Worm (Caenorhabditis elegans): ENCODE measurements around the gene pho-11.

DNA sequence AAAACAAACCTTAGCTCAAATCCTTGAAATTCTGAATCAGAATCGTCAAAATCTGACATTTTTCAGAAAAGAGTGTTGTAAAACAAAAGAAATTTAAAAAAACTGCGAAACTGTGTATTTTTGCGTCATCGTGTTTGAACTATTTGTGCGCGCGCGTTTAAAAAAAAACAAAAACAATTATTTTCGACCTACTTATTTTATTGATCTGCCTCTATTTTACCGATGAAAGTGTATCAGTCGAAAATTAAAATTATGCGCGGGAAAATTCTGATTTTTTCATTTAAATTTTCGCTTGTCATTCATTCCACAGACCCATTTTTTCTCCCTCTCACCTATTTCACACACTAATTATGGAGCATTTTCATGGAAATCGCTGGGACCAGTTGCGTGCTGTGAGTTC lies 7.2 kb downstream of the pho-11 start, which contains the start of the genes C05C10.7 and C05C10.5:
- no peak for TF ChIP-seq pqm-1 (tag; optimal IDR thresholded peaks at IDR 0.05)
- no peak for TF ChIP-seq pag-3 (tag; optimal IDR thresholded peaks at IDR 0.05; ENCODE audit: borderline replicate concordance, insufficient read depth)
- no peak for TF ChIP-seq tbx-2 (tag; optimal IDR thresholded peaks at IDR 0.05)
- TF ChIP-seq pax-3 (tag; optimal IDR thresholded peaks at IDR 0.05), result no peak

Measured in whole organism, L1 larva.